Fruit fly (Drosophila melanogaster): ENCODE measurements around the gene beta'COP.

beta'COP gene

dm6 chr2L:13411566-13411965 lies 32.9 kb downstream of the beta'COP start, which contains the start of gene Vm34Ca:
Vm34Ca (minus strand) TSS chr2L:13411631.
- no peak for TF ChIP-seq Sin3A (optimal IDR thresholded peaks at IDR 0.05)
- TF ChIP-seq psq (optimal IDR thresholded peaks at IDR 0.05) = no peak
- TF ChIP-seq h (optimal IDR thresholded peaks at IDR 0.05) = no peak
- TF ChIP-seq Myc (optimal IDR thresholded peaks at IDR 0.05) = no peak
- no peak for TF ChIP-seq ttk (optimal IDR thresholded peaks at IDR 0.05)
- TF ChIP-seq insv (optimal IDR thresholded peaks at IDR 0.05) = no peak

DNA sequence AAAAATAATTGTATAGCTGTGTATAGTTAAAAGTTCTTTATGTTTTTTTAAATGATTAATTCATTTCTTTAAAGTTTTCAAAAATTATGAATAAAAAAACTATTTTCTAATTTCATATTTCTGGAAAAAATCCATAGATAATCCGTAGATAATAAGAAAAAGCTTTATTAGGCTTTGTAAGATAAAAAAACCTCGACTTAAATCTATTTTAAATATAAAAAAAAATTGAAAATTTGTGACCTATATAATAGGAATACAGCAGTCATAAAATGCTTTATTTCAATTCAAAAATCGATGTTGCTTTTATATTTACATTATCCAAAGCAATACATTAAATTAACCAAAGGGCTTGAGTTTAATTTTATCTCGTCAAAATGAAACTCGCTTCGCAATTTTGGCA lies 33.5 kb downstream of the beta'COP start, which contains the start of gene Flad2:
Gene Flad2, plus strand, starts transcription at position 301 of the 400 bp plus-strand sequence.
- no peak for TF ChIP-seq Myc (optimal IDR thresholded peaks at IDR 0.05)
- no peak for TF ChIP-seq insv (optimal IDR thresholded peaks at IDR 0.05)
- no peak for TF ChIP-seq ttk (optimal IDR thresholded peaks at IDR 0.05)
- TF ChIP-seq h (optimal IDR thresholded peaks at IDR 0.05) = no peak
- no peak for TF ChIP-seq Sin3A (optimal IDR thresholded peaks at IDR 0.05)
- no peak for TF ChIP-seq psq (optimal IDR thresholded peaks at IDR 0.05)

dm6 chr2L:13414525-13415481 lies 36.1 kb downstream of the beta'COP start, which contains the start of the genes CG16956, CG42784 and CG43850:
CG16956 (minus strand) TSS chr2L:13414575.
CG42784 (plus strand) TSS chr2L:13415431.
CG43850 (plus strand) TSS chr2L:13415431.
- TF ChIP-seq insv (optimal IDR thresholded peaks at IDR 0.05) (no peak), psq (optimal IDR thresholded peaks at IDR 0.05) (no peak), ttk (optimal IDR thresholded peaks at IDR 0.05) (no peak), Myc (optimal IDR thresholded peaks at IDR 0.05) (no peak), Sin3A (optimal IDR thresholded peaks at IDR 0.05) (no peak), h (optimal IDR thresholded peaks at IDR 0.05) (no peak)

dm6 chr2L:13430919-13431502 lies 52.3 kb downstream of the beta'COP start:
- TF ChIP-seq Sin3A (optimal IDR thresholded peaks at IDR 0.05) = no peak
- no peak for TF ChIP-seq Myc (optimal IDR thresholded peaks at IDR 0.05)
- TF ChIP-seq psq (optimal IDR thresholded peaks at IDR 0.05) = no peak
- no peak for TF ChIP-seq ttk (optimal IDR thresholded peaks at IDR 0.05)
- no peak for TF ChIP-seq insv (optimal IDR thresholded peaks at IDR 0.05)
- no peak for TF ChIP-seq h (optimal IDR thresholded peaks at IDR 0.05)
